Worm (Caenorhabditis elegans): ENCODE measurements around the gene F42G4.2.

DNA sequence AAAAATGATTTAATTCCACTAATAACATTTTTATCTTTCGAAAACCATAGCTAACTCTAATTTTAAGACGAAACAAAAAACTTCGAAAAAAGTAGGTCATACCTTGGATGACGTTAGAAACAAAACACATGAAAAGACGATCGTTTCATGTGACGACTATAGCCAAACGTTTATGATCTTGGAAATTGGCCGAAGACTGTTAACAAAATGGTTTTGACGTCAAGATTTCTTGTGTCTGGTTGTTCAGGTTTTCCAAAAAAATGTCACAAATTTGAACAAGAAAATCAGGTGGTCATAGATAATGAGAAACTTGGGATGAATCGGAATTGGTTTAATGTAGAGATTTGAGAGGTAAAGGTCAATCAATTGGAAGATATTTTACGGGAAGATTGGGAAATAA lies 44.5 kb upstream of the F42G4.2 start:
- no peak for TF ChIP-seq klf-2 (GFP tag; conservative IDR thresholded peaks at IDR 0.05)
- TF ChIP-seq flt-1 (GFP tag; IDR thresholded peaks at IDR 0.05), result no peak
- TF ChIP-seq med-1 (GFP tag; optimal IDR thresholded peaks at IDR 0.05; ENCODE audit: insufficient read depth), result no peak
